Worm (Caenorhabditis elegans) whole organism, L3 larva: ENCODE measurements around the gene sma-1.
A peak's percentile ranks its signal among the peaks of the same experiment; 100 is the strongest.

Experiments used
- R02D3.7 ChIP-seq: fragments of 150-350 bp; optimal IDR thresholded peaks from 2 replicates; lab custom pipeline; 2014; ENCODE audit warnings: missing biosample characterization, missing genetic modification characterization
- aly-2 ChIP-seq: fragments of 150-350 bp; optimal IDR thresholded peaks from 2 replicates; lab custom pipeline; 2014; ENCODE audit warnings: missing biosample characterization, missing genetic modification characterization
- ceh-16 ChIP-seq: sonication (generic microtip); optimal IDR thresholded peaks from 2 replicates; lab custom pipeline; 2017; ENCODE audit warnings: missing biosample characterization, missing genetic modification characterization
- ceh-82 ChIP-seq: fragments of 150-350 bp; optimal IDR thresholded peaks from 2 replicates; lab custom pipeline; 2014; ENCODE audit warnings: missing biosample characterization, missing genetic modification characterization
- ceh-9 ChIP-seq: sonication (generic microtip); optimal IDR thresholded peaks from 2 replicates; lab custom pipeline; 2018; ENCODE audit warnings: missing biosample characterization, missing genetic modification characterization
- egl-27 ChIP-seq: sonication (generic microtip); optimal IDR thresholded peaks from 4 replicates; lab custom pipeline; 2017; ENCODE audit warnings: missing biosample characterization, missing genetic modification reagents, missing genetic modification characterization
- egl-5 ChIP-seq: fragments of 150-350 bp; optimal IDR thresholded peaks from 2 replicates; lab custom pipeline; 2017; ENCODE audit warnings: missing biosample characterization, missing genetic modification reagents, missing genetic modification characterization, inconsistent platforms
- elt-1 ChIP-seq: fragments of 150-350 bp; optimal IDR thresholded peaks from 2 replicates; lab custom pipeline; 2014; ENCODE audit warnings: missing biosample characterization, missing genetic modification characterization
- elt-2 ChIP-seq: sonication (generic microtip); optimal IDR thresholded peaks from 2 replicates; lab custom pipeline; 2016; ENCODE audit warnings: missing genetic modification reagents, mild to moderate bottlenecking, missing genetic modification characterization, missing compliant biosample characterization
- fkh-10 ChIP-seq: sonication (generic microtip); optimal IDR thresholded peaks from 2 replicates; lab custom pipeline; 2017; ENCODE audit warnings: missing biosample characterization, missing genetic modification reagents, missing genetic modification characterization
- fos-1 ChIP-seq: fragments of 150-350 bp; optimal IDR thresholded peaks from 2 replicates; lab custom pipeline; 2014; ENCODE audit warnings: missing biosample characterization, missing genetic modification characterization
- jun-1 ChIP-seq: fragments of 150-350 bp; optimal IDR thresholded peaks from 2 replicates; lab custom pipeline; 2014; ENCODE audit warnings: missing biosample characterization, missing genetic modification reagents, missing genetic modification characterization
- lin-15B ChIP-seq: fragments of 150-350 bp; optimal IDR thresholded peaks from 2 replicates; lab custom pipeline; 2014; ENCODE audit warnings: missing biosample characterization, missing genetic modification characterization
- lin-39 ChIP-seq: fragments of 150-350 bp; optimal IDR thresholded peaks from 2 replicates; lab custom pipeline; 2018; ENCODE audit warnings: missing biosample characterization, missing genetic modification reagents, missing genetic modification characterization
- nhr-11 ChIP-seq: fragments of 150-350 bp; optimal IDR thresholded peaks from 2 replicates; lab custom pipeline; 2014; ENCODE audit warnings: missing biosample characterization, missing genetic modification characterization
- nhr-23 ChIP-seq: fragments of 150-350 bp; optimal IDR thresholded peaks from 2 replicates; lab custom pipeline; 2014; ENCODE audit warnings: missing biosample characterization, missing genetic modification reagents, missing genetic modification characterization
- nhr-237 ChIP-seq: fragments of 150-350 bp; optimal IDR thresholded peaks from 2 replicates; lab custom pipeline; 2014; ENCODE audit warnings: missing biosample characterization, missing genetic modification characterization
- nhr-25 ChIP-seq: sonication (generic microtip); optimal IDR thresholded peaks from 2 replicates; lab custom pipeline; 2017; ENCODE audit warnings: missing biosample characterization, missing genetic modification characterization
- nhr-28 ChIP-seq: fragments of 150-350 bp; optimal IDR thresholded peaks from 2 replicates; lab custom pipeline; 2014; ENCODE audit warnings: missing biosample characterization, missing genetic modification characterization
- nhr-43 ChIP-seq: sonication (generic microtip); optimal IDR thresholded peaks from 2 replicates; lab custom pipeline; 2016; ENCODE audit warnings: mild to moderate bottlenecking, missing genetic modification characterization, missing compliant biosample characterization; ENCODE audit not compliant: poor library complexity, severe bottlenecking
- nhr-67 ChIP-seq: fragments of 150-350 bp; optimal IDR thresholded peaks from 2 replicates; lab custom pipeline; 2014; ENCODE audit warnings: missing biosample characterization, missing genetic modification characterization
- nhr-76 ChIP-seq: fragments of 150-350 bp; sonication (generic microtip); optimal IDR thresholded peaks from 5 replicates; lab custom pipeline; 2014; ENCODE audit warnings: missing biosample characterization, missing genetic modification characterization
- pha-4 ChIP-seq: fragments of 150-350 bp; optimal IDR thresholded peaks from 2 replicates; lab custom pipeline; 2014; ENCODE audit warnings: missing biosample characterization, missing genetic modification reagents, missing genetic modification characterization
- sea-2 ChIP-seq: fragments of 150-350 bp; sonication (generic microtip); optimal IDR thresholded peaks from 4 replicates; lab custom pipeline; 2014; ENCODE audit warnings: missing biosample characterization, missing genetic modification reagents, missing genetic modification characterization
- snpc-4 ChIP-seq: fragments of 150-350 bp; optimal IDR thresholded peaks from 2 replicates; lab custom pipeline; 2014; ENCODE audit warnings: missing biosample characterization, missing genetic modification characterization
- unc-39 ChIP-seq: sonication (generic microtip); optimal IDR thresholded peaks from 4 replicates; lab custom pipeline; 2017; ENCODE audit warnings: missing biosample characterization, missing genetic modification characterization
- unc-62 ChIP-seq: fragments of 150-350 bp; sonication (generic microtip); optimal IDR thresholded peaks from 4 replicates; lab custom pipeline; 2014; ENCODE audit warnings: missing biosample characterization, missing genetic modification reagents, missing genetic modification characterization
- zag-1 ChIP-seq: fragments of 150-350 bp; optimal IDR thresholded peaks from 2 replicates; lab custom pipeline; 2014; ENCODE audit warnings: missing biosample characterization, missing genetic modification characterization
- ztf-11 ChIP-seq: fragments of 150-350 bp; optimal IDR thresholded peaks from 2 replicates; lab custom pipeline; 2014; ENCODE audit warnings: missing biosample characterization, missing genetic modification characterization
- ztf-4 ChIP-seq: fragments of 150-350 bp; optimal IDR thresholded peaks from 2 replicates; lab custom pipeline; 2014; ENCODE audit warnings: missing biosample characterization, missing genetic modification characterization

sma-1 gene

DNA sequence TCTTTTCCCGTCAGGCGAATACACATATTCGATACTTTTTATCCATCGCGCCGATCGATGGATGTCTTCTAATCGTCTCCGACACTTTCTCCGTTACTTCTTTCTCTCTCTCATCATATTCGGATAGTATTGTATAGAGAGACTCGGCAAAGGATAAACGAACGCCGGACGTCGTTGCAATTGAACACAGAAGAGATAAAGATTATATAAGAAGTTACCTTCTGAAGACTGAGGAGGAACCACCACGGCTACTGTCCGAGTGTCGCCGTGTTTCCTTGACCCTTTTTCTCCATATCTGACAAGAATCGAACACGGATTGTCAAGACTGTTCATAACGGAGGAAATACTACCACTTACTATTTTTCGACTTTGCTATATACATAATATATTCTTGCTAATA is at the start of gene sma-1:
Gene sma-1 (plus strand): TSS at position 301 of the 400 bp plus-strand sequence.
- TF ChIP-seq R02D3.7 (tag; lab: Kevin White, UChicago), result no peak
- no peak for TF ChIP-seq elt-1 (tag; lab: Kevin White, UChicago)
- no peak for TF ChIP-seq snpc-4
- no peak for TF ChIP-seq nhr-11 (tag; lab: Kevin White, UChicago)
- no peak for TF ChIP-seq fkh-10
- TF ChIP-seq egl-27 (tag; lab: Kevin White, UChicago), result no peak
- TF ChIP-seq zag-1 (tag; lab: Kevin White, UChicago), result no peak
- TF ChIP-seq nhr-237 (tag; lab: Kevin White, UChicago), result no peak
- TF ChIP-seq fos-1, result no peak

DNA sequence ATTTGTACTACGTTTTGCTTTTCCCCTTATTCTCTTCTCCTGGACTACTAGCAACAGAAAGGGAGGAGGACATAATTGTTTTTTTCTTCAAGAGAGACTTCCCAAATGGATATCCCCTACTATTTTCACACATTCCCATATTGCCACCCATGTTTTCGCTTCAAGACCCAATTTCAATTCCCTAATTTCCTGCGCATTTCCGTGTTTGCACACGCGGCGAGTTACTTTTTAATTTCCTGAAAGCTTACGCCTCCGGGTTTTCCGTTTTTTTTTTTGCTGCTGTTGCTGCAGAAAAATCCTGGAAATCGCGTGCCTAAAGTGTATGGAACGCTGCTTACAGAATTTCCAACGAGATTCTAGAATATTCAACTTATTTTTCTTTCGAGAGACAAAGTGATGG is 46.9 kb upstream of the sma-1 start:
- TF ChIP-seq nhr-43 (tag; lab: Kevin White, UChicago) (no peak), lin-39 (tag; lab: Kevin White, UChicago) (peak; percentile 15), egl-27 (tag; lab: Kevin White, UChicago) (no peak)

DNA sequence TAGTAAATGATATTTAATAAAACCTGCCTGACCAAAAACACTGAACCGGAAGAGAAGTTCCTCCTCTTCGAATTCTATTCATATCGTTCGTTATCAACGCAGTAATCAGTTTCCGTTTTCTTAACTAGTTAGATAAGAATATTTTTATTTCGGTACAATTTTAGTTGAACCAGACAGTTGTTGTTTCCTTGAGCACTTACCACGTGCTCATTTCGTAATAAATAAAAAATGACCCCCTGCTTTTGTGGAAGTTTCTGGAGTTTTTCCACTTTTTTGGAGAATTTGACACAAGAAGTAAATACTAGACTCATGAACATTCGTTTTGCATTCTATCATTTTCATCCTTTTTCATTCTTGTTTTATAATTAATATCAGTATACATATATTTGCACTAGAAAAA is 45.5 kb upstream of the sma-1 start:
- TF ChIP-seq elt-2 (tag; lab: Kevin White, UChicago), result peak; percentile 33
- no peak for TF ChIP-seq zag-1 (tag; lab: Kevin White, UChicago)
- TF ChIP-seq ztf-4, result no peak
- TF ChIP-seq nhr-67 (tag; lab: Kevin White, UChicago), result no peak
- TF ChIP-seq pha-4 (tag; lab: Kevin White, UChicago), result peak; percentile 20
- TF ChIP-seq unc-62, result no peak

DNA sequence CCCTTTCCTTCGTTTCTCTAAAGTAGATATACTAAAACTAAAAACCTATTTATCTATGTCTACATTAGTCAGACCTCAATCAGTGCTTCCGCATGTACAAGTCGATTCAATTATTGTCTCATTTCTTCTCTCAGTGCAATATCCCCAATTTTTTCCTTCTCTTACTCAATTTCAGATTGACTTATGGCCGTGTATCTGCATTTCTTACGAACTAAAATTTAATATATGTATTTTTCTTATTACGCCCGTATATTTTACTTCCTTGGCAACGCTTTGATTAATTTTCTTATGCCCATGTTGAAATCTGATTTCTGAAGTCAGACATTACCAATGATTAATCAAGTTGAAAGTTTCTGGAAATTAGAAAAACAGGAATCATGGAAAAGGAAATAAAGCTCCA is 44.3 kb upstream of the sma-1 start:
- no peak for TF ChIP-seq nhr-237 (tag; lab: Kevin White, UChicago)

DNA sequence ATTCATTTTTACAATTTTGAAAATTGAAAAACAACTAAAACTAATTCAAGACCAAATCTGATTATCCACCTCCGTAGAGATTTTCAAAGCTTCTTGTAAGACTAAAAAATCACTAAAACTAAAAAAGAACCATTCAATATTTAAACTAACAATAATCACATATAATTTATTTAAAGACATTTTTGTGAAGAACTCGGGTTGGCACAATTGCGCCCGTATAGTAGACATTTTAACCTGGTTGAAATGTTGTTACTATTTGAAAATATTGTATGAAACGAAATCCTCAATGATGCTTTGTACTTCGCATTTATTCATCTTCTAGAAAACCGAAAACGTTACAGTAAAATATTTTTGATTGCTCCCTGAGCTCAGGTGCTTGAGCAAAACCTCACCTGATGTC is 43.2 kb upstream of the sma-1 start:
- no peak for TF ChIP-seq nhr-67 (tag; lab: Kevin White, UChicago)
- no peak for TF ChIP-seq nhr-28 (tag; lab: Kevin White, UChicago)
- no peak for TF ChIP-seq unc-39
- TF ChIP-seq fkh-10, result no peak
- no peak for TF ChIP-seq pha-4 (tag; lab: Kevin White, UChicago)
- no peak for TF ChIP-seq nhr-25 (tag; lab: Kevin White, UChicago)
- no peak for TF ChIP-seq lin-39 (tag; lab: Kevin White, UChicago)
- no peak for TF ChIP-seq nhr-23 (tag; lab: Kevin White, UChicago)
- TF ChIP-seq lin-15B, result no peak
- TF ChIP-seq ceh-9, result no peak
- no peak for TF ChIP-seq elt-2 (tag; lab: Kevin White, UChicago)
- TF ChIP-seq jun-1, result no peak

DNA sequence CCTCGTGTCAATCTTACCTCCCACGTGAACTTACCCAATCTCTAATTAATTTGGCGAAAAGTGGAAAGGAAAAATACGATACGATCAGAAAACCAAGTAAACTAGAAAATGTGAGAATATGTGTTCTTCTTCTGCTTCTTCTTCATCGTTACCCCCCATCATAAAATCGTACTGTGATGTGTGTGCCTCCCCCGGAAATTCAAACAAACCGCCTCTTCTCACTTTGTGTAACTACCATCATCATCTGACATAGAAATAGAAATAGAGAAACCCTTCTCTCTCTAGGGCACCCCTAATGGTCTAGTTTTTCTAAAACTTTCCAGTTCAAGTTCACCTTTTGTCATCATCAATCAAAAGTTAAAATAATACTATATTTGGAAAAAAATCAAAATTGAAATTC is 41.5 kb upstream of the sma-1 start:
- TF ChIP-seq ceh-82 (tag; lab: Kevin White, UChicago) (no peak), egl-5 (peak; percentile 65), ztf-11 (no peak), fkh-10 (no peak), ceh-16 (tag; lab: Kevin White, UChicago) (no peak), nhr-76 (tag; lab: Kevin White, UChicago) (no peak), nhr-23 (tag; lab: Kevin White, UChicago) (peak; percentile 25), nhr-25 (tag; lab: Kevin White, UChicago) (peak; percentile 60)

DNA sequence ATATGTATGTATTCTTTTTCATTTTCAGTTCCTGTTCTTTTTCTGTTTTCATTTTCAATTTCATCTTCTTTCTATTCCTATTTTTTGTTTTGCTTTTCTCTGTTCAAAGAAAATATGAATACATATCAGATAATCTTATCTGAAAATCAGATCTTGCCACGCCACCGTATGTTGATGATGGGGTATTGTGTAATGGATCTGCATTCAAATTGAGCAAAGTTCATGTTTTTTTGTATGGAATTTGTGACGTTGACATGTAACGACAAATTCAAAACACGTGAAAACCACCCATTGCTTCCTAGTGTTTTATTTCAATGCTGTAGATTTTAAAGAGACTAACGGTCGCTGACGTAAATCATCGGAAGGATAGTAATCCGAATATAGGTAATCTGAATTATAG is 41.0 kb upstream of the sma-1 start:
- TF ChIP-seq nhr-23 (tag; lab: Kevin White, UChicago) (peak; percentile 15), elt-1 (tag; lab: Kevin White, UChicago) (peak; percentile 78), sea-2 (GFP tag; lab: Kevin White, UChicago) (no peak), zag-1 (tag; lab: Kevin White, UChicago) (no peak), ztf-4 (no peak), aly-2 (tag; lab: Kevin White, UChicago) (no peak)
